Fruit fly (Drosophila melanogaster) whole organism, embryonic: ENCODE data around the gene Orct2.

ENCODE experiments used
- CG10209 ChIP-seq: fragments of 200-800 bp; sonication (Bioruptor generic); optimal IDR thresholded peaks from 3 replicates; lab custom pipeline; 2017; ENCODE audit warnings: missing biosample characterization, mild to moderate bottlenecking, missing genetic modification characterization, missing genetic modification reagents
- CG11560 ChIP-seq: fragments of 200-800 bp; sonication (Bioruptor generic); IDR thresholded peaks from 3 replicates; pipeline ENCODE4 v1.3.6; 2022; ENCODE audit warnings: missing biosample characterization, missing genetic modification characterization
- CG11696 ChIP-seq: fragments of 200-800 bp; sonication (Bioruptor generic); IDR thresholded peaks from 2 replicates; pipeline ENCODE4 v1.3.6; 2022; ENCODE audit warnings: missing biosample characterization, missing genetic modification characterization
- CG12104 ChIP-seq: fragments of 200-800 bp; sonication (Bioruptor generic); optimal IDR thresholded peaks from 3 replicates; lab custom pipeline; 2016; ENCODE audit warnings: missing biosample characterization, missing genetic modification characterization
- CG15514 ChIP-seq: fragments of 200-800 bp; sonication (Bioruptor generic); optimal IDR thresholded peaks from 3 replicates; lab custom pipeline; 2017; ENCODE audit warnings: missing biosample characterization, missing genetic modification characterization, mild to moderate bottlenecking, moderate library complexity, missing genetic modification reagents
- CG15601 ChIP-seq: fragments of 200-800 bp; sonication (Bioruptor generic); optimal IDR thresholded peaks from 3 replicates; lab custom pipeline; 2019; ENCODE audit warnings: missing biosample characterization, mild to moderate bottlenecking, missing genetic modification characterization, moderate library complexity
- CG15696 ChIP-seq: fragments of 200-800 bp; sonication (Bioruptor generic); optimal IDR thresholded peaks from 2 replicates; lab custom pipeline; 2019; ENCODE audit warnings: missing biosample characterization, mild to moderate bottlenecking, missing genetic modification characterization, moderate library complexity
- CG18599 ChIP-seq: fragments of 200-800 bp; sonication (Bioruptor generic); optimal IDR thresholded peaks from 3 replicates; lab custom pipeline; 2017; ENCODE audit warnings: missing biosample characterization, missing genetic modification characterization, mild to moderate bottlenecking, moderate library complexity, missing genetic modification reagents
- CG18764 ChIP-seq: fragments of 200-800 bp; sonication (Bioruptor generic); optimal IDR thresholded peaks from 3 replicates; lab custom pipeline; 2016; ENCODE audit warnings: missing biosample characterization, missing genetic modification characterization
- CG2116 ChIP-seq: fragments of 200-800 bp; sonication (Bioruptor generic); optimal IDR thresholded peaks from 3 replicates; lab custom pipeline; 2018; ENCODE audit warnings: missing biosample characterization, mild to moderate bottlenecking, missing genetic modification characterization
- CG2129 ChIP-seq: fragments of 200-800 bp; sonication (Bioruptor generic); IDR thresholded peaks from 2 replicates; pipeline ENCODE4 v1.3.6; 2022; ENCODE audit warnings: missing biosample characterization, missing genetic modification characterization; ENCODE audit not compliant: partially characterized antibody
- CG31224 ChIP-seq: fragments of 200-800 bp; sonication (Bioruptor generic); IDR thresholded peaks from 2 replicates; pipeline ENCODE4 v1.3.6; 2022; ENCODE audit warnings: missing biosample characterization, missing genetic modification characterization
- CG34422 ChIP-seq: fragments of 200-800 bp; sonication (Bioruptor generic); IDR thresholded peaks from 3 replicates; pipeline ENCODE4 v1.3.6; 2022; ENCODE audit warnings: missing biosample characterization, missing genetic modification characterization
- CG4328 ChIP-seq: fragments of 200-800 bp; sonication (Bioruptor generic); optimal IDR thresholded peaks from 3 replicates; lab custom pipeline; 2017; ENCODE audit warnings: missing biosample characterization, missing genetic modification reagents, missing genetic modification characterization
- CG4424 ChIP-seq: fragments of 200-800 bp; sonication (Bioruptor generic); optimal IDR thresholded peaks from 3 replicates; lab custom pipeline; 2016; ENCODE audit warnings: missing biosample characterization, missing genetic modification characterization
- CG4730 ChIP-seq: fragments of 200-800 bp; sonication (Bioruptor generic); IDR thresholded peaks from 2 replicates; pipeline ENCODE4 v1.3.6; 2022; ENCODE audit warnings: missing biosample characterization, missing genetic modification characterization
- CG6791 ChIP-seq: fragments of 200-800 bp; sonication (Bioruptor generic); IDR thresholded peaks from 3 replicates; pipeline ENCODE4 v1.3.6; 2022; ENCODE audit warnings: missing biosample characterization, missing genetic modification characterization; ENCODE audit not compliant: partially characterized antibody
- CG7271 ChIP-seq: fragments of 200-800 bp; sonication (Bioruptor generic); optimal IDR thresholded peaks from 2 replicates; lab custom pipeline; 2018; ENCODE audit warnings: missing biosample characterization, mild to moderate bottlenecking, missing genetic modification characterization, moderate library complexity
- CG7987 ChIP-seq: fragments of 200-800 bp; sonication (Bioruptor generic); optimal IDR thresholded peaks from 2 replicates; lab custom pipeline; 2018; ENCODE audit warnings: missing biosample characterization, mild to moderate bottlenecking, missing genetic modification characterization, moderate library complexity
- CG8388 ChIP-seq: fragments of 200-800 bp; sonication (Bioruptor generic); optimal IDR thresholded peaks from 2 replicates; lab custom pipeline; 2019; ENCODE audit warnings: missing biosample characterization, mild to moderate bottlenecking, missing genetic modification characterization, moderate library complexity
- CG8944 ChIP-seq: fragments of 200-800 bp; sonication (Bioruptor generic); optimal IDR thresholded peaks from 3 replicates; lab custom pipeline; 2016; ENCODE audit warnings: missing biosample characterization, missing genetic modification characterization
- CG9437 ChIP-seq: fragments of 200-800 bp; sonication (Bioruptor generic); optimal IDR thresholded peaks from 2 replicates; lab custom pipeline; 2018; ENCODE audit warnings: missing biosample characterization, mild to moderate bottlenecking, missing genetic modification characterization
- Deaf1 ChIP-seq: fragments of 200-800 bp; optimal IDR thresholded peaks from 3 replicates; lab custom pipeline; 2019; ENCODE audit warnings: missing biosample characterization, mild to moderate bottlenecking, missing genetic modification characterization, moderate library complexity
- Dek ChIP-seq: fragments of 200-800 bp; sonication (Bioruptor generic); optimal IDR thresholded peaks from 3 replicates; lab custom pipeline; 2019; ENCODE audit warnings: missing biosample characterization, mild to moderate bottlenecking, missing genetic modification characterization, moderate library complexity
- Dp ChIP-seq: fragments of 200-800 bp; sonication (Bioruptor generic); optimal IDR thresholded peaks from 2 replicates; lab custom pipeline; 2018; ENCODE audit warnings: missing biosample characterization, mild to moderate bottlenecking, missing genetic modification characterization, moderate library complexity
- E2f2 ChIP-seq: fragments of 200-800 bp; sonication (Bioruptor generic); IDR thresholded peaks from 2 replicates; pipeline ENCODE4 v1.3.6; 2022; ENCODE audit warnings: missing biosample characterization, missing genetic modification characterization
- Fer2 ChIP-seq: fragments of 200-800 bp; sonication (Bioruptor generic); optimal IDR thresholded peaks from 2 replicates; lab custom pipeline; 2018; ENCODE audit warnings: missing biosample characterization, mild to moderate bottlenecking, missing genetic modification characterization, moderate library complexity
- HLH4C ChIP-seq: fragments of 200-800 bp; sonication (Bioruptor generic); IDR thresholded peaks from 3 replicates; pipeline ENCODE4 v1.3.6; 2022; ENCODE audit warnings: missing biosample characterization, missing genetic modification characterization; ENCODE audit not compliant: partially characterized antibody
- Hand ChIP-seq: fragments of 200-800 bp; sonication (Bioruptor generic); optimal IDR thresholded peaks from 2 replicates; lab custom pipeline; 2017; ENCODE audit warnings: mild to moderate bottlenecking, missing biosample characterization, missing genetic modification reagents, missing genetic modification characterization
- Med ChIP-seq: fragments of 200-800 bp; sonication (Bioruptor generic); peaks from one replicate; lab custom pipeline; 2016; ENCODE audit warnings: missing biosample characterization, missing genetic modification characterization, mild to moderate bottlenecking, inconsistent platforms, moderate library complexity
- Meics ChIP-seq: fragments of 200-800 bp; sonication (Bioruptor generic); optimal IDR thresholded peaks from 2 replicates; lab custom pipeline; 2017; ENCODE audit warnings: missing biosample characterization, mild to moderate bottlenecking, missing genetic modification characterization
- Poxn ChIP-seq: fragments of 200-800 bp; sonication (Bioruptor generic); IDR thresholded peaks from 2 replicates; pipeline ENCODE4 v1.3.6; 2022; ENCODE audit warnings: missing biosample characterization, missing genetic modification characterization
- Side ChIP-seq: fragments of 200-800 bp; sonication (Bioruptor generic); optimal IDR thresholded peaks from 2 replicates; lab custom pipeline; 2016; ENCODE audit warnings: missing biosample characterization, missing genetic modification characterization
- Tbp ChIP-seq: fragments of >200 bp; optimal IDR thresholded peaks from 2 replicates; lab custom pipeline; 2018; ENCODE audit warnings: missing biosample characterization, missing genetic modification characterization
- al ChIP-seq: fragments of 200-800 bp; sonication (Bioruptor generic); IDR thresholded peaks from 2 replicates; pipeline ENCODE4 v1.3.6; 2022; ENCODE audit warnings: missing biosample characterization, missing genetic modification characterization
- ara ChIP-seq: fragments of 200-800 bp; sonication (Bioruptor generic); IDR thresholded peaks from 2 replicates; pipeline ENCODE4 v1.3.6; 2022; ENCODE audit warnings: missing biosample characterization, missing genetic modification characterization
- bowl ChIP-seq: fragments of 200-800 bp; sonication (Bioruptor generic); IDR thresholded peaks from 2 replicates; pipeline ENCODE4 v1.3.6; 2022; ENCODE audit warnings: missing biosample characterization, missing genetic modification characterization
- br ChIP-seq: fragments of >200 bp; optimal IDR thresholded peaks from 2 replicates; lab custom pipeline; 2017
- ci ChIP-seq: fragments of 200-800 bp; sonication (Bioruptor generic); IDR thresholded peaks from 3 replicates; pipeline ENCODE4 v1.3.6; 2022; ENCODE audit warnings: missing biosample characterization, missing genetic modification characterization
- crp ChIP-seq, 2 experiments: fragments of 200-800 bp; sonication (Bioruptor generic); optimal IDR thresholded peaks; 2 replicates in 1 of 2; 3 replicates in 1 of 2; lab custom pipeline; 2017; ENCODE audit warnings: missing biosample characterization in 2 of 2, missing genetic modification characterization in 2 of 2, mild to moderate bottlenecking in 1 of 2, moderate library complexity in 1 of 2
- da ChIP-seq: fragments of 200-800 bp; sonication (Bioruptor generic); optimal IDR thresholded peaks from 2 replicates; lab custom pipeline; 2016; ENCODE audit warnings: missing biosample characterization, missing genetic modification characterization
- gce ChIP-seq: fragments of 200-800 bp; sonication (Bioruptor generic); IDR thresholded peaks from 3 replicates; pipeline ENCODE4 v1.3.6; 2022; ENCODE audit warnings: missing biosample characterization, missing genetic modification characterization
- klu ChIP-seq: fragments of 200-800 bp; sonication (Bioruptor generic); IDR thresholded peaks from 2 replicates; pipeline ENCODE4 v1.3.6; 2022; ENCODE audit warnings: missing biosample characterization, missing genetic modification characterization
- kni ChIP-seq: fragments of 200-800 bp; sonication (Bioruptor generic); optimal IDR thresholded peaks from 3 replicates; lab custom pipeline; 2017; ENCODE audit warnings: mild to moderate bottlenecking, missing biosample characterization, missing genetic modification reagents, missing genetic modification characterization
- nerfin-1 ChIP-seq: fragments of 200-800 bp; sonication (Bioruptor generic); optimal IDR thresholded peaks from 3 replicates; lab custom pipeline; 2019; ENCODE audit warnings: missing biosample characterization, mild to moderate bottlenecking, missing genetic modification characterization, moderate library complexity
- org-1 ChIP-seq: fragments of 200-800 bp; sonication (Bioruptor generic); optimal IDR thresholded peaks from 2 replicates; lab custom pipeline; 2017; ENCODE audit warnings: missing biosample characterization, missing genetic modification characterization
- run ChIP-seq: fragments of 200-800 bp; sonication (Bioruptor generic); optimal IDR thresholded peaks from 3 replicates; lab custom pipeline; 2018; ENCODE audit warnings: missing biosample characterization, mild to moderate bottlenecking, missing genetic modification characterization
- sens ChIP-seq: fragments of 200-800 bp; sonication (Bioruptor generic); peaks from one replicate; lab custom pipeline; 2016; ENCODE audit warnings: missing biosample characterization, missing genetic modification characterization
- ttk ChIP-seq: fragments of 200-800 bp; sonication (Bioruptor generic); IDR thresholded peaks from 2 replicates; pipeline ENCODE4 v2.1.2; 2022; ENCODE audit warnings: missing biosample characterization, missing genetic modification characterization
- tup ChIP-seq: fragments of 200-800 bp; sonication (Bioruptor generic); optimal IDR thresholded peaks from 2 replicates; lab custom pipeline; 2016; ENCODE audit warnings: missing biosample characterization, mild to moderate bottlenecking, missing genetic modification characterization, moderate library complexity
- tx ChIP-seq: fragments of 200-800 bp; sonication (Bioruptor generic); optimal IDR thresholded peaks from 2 replicates; lab custom pipeline; 2016; ENCODE audit warnings: missing biosample characterization, missing genetic modification characterization
- vnd ChIP-seq: fragments of 200-800 bp; sonication (Bioruptor generic); IDR thresholded peaks from 3 replicates; pipeline ENCODE4 v1.3.6; 2022; ENCODE audit warnings: missing biosample characterization, missing genetic modification characterization; ENCODE audit not compliant: partially characterized antibody

Orct2 gene

DNA sequence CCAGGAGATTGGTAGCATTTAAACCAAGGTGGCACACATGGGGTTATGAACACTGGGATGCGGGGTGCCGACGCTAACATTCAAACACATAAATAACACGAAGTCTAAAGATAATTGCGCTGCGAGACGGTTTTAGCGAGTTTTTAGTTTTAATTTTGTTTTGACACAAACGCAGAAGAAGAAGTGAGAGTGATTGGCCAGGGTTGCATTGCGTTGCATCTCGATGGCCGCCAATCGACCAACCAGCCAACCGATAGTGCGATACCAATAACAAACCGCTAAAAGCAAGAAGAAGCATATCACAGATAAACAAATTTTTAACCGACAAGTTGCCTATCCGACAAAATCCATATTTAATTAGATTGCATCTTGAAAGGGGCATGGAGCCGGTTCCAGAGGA, 46.1 kb upstream of the Orct2 start, which contains the start of the genes Spps and CG13609 (continued):
- peak; percentile 17 for TF ChIP-seq CG7987 (GFP tag; lab: Kevin White, UChicago)
- no peak for TF ChIP-seq ttk (GFP tag; lab: Robert Waterston, UW)
- TF ChIP-seq da (GFP tag; lab: Kevin White, UChicago) = no peak
- no peak for TF ChIP-seq gce (GFP tag; lab: Robert Waterston, UW)
- no peak for TF ChIP-seq CG31224 (GFP tag; lab: Robert Waterston, UW)
- TF ChIP-seq CG7271 (tag; lab: Kevin White, UChicago) = no peak
- TF ChIP-seq CG34422 (GFP tag; lab: Robert Waterston, UW) = peak; percentile 42; the same call in 1 of the 3 replicates
- TF ChIP-seq al (GFP tag; lab: Robert Waterston, UW) = no peak
- TF ChIP-seq sens = no peak
- no peak for TF ChIP-seq CG8388
- TF ChIP-seq CG2116 (GFP tag; lab: Kevin White, UChicago) = peak; percentile 99
- no peak for TF ChIP-seq br (lab: Kevin White, UChicago)
- no peak for TF ChIP-seq Fer2 (tag; lab: Kevin White, UChicago)
- TF ChIP-seq crp (GFP tag; optimal IDR thresholded peaks at IDR 0.05; lab: Kevin White, UChicago) = peak in 1 of 2 experiments; percentile 1
- TF ChIP-seq org-1 (GFP tag; lab: Kevin White, UChicago) = no peak
- TF ChIP-seq ara (GFP tag; lab: Robert Waterston, UW) = no peak
- TF ChIP-seq Dp (GFP tag; lab: Kevin White, UChicago) = peak; percentile 66
- no peak for TF ChIP-seq CG11696 (GFP tag; lab: Robert Waterston, UW)
- TF ChIP-seq tup (GFP tag; lab: Kevin White, UChicago) = no peak
- TF ChIP-seq CG4328 = no peak
- TF ChIP-seq CG12104 (GFP tag; lab: Kevin White, UChicago) = no peak
- no peak for TF ChIP-seq Hand (GFP tag; lab: Kevin White, UChicago)
- no peak for TF ChIP-seq tx (GFP tag; lab: Kevin White, UChicago)
- no peak for TF ChIP-seq Tbp
- no peak for TF ChIP-seq kni (GFP tag; lab: Kevin White, UChicago)
- no peak for TF ChIP-seq Meics (GFP tag; lab: Kevin White, UChicago)
- no peak for TF ChIP-seq CG4730 (GFP tag; lab: Robert Waterston, UW)
- no peak for TF ChIP-seq Poxn (GFP tag; lab: Robert Waterston, UW)
- no peak for TF ChIP-seq Dek (tag; lab: Kevin White, UChicago)
- no peak for TF ChIP-seq klu (GFP tag; lab: Robert Waterston, UW)
- peak; percentile 95 for TF ChIP-seq CG6791
- TF ChIP-seq Side (GFP tag; lab: Kevin White, UChicago) = peak; percentile 7
- TF ChIP-seq ci (GFP tag; lab: Robert Waterston, UW) = no peak
- peak; percentile 87 for TF ChIP-seq Med (GFP tag; lab: Kevin White, UChicago)
- peak; percentile 72 for TF ChIP-seq E2f2 (GFP tag; lab: Robert Waterston, UW)
- TF ChIP-seq CG15696 (tag; lab: Kevin White, UChicago) = no peak
- TF ChIP-seq CG18764 = no peak
- no peak for TF ChIP-seq CG11560
- TF ChIP-seq Deaf1 (tag; lab: Kevin White, UChicago) = no peak
- no peak for TF ChIP-seq CG9437
- TF ChIP-seq CG2129 (GFP tag; lab: Robert Waterston, UW) = peak; percentile 72
- TF ChIP-seq HLH4C (GFP tag; lab: Robert Waterston, UW) = peak; percentile 100
- no peak for TF ChIP-seq CG15601 (tag; lab: Kevin White, UChicago)
- TF ChIP-seq CG10209 (GFP tag; lab: Kevin White, UChicago) = no peak
- TF ChIP-seq CG8944 (GFP tag; lab: Kevin White, UChicago) = no peak
- peak; percentile 61 for TF ChIP-seq CG15514
- peak; percentile 53 for TF ChIP-seq nerfin-1 (tag; lab: Kevin White, UChicago)
- no peak for TF ChIP-seq bowl (GFP tag; lab: Robert Waterston, UW)
- peak; percentile 86 for TF ChIP-seq vnd
- TF ChIP-seq CG18599 = no peak
- TF ChIP-seq CG4424 = no peak
- TF ChIP-seq run (tag; lab: Kevin White, UChicago) = no peak
